Worm (Caenorhabditis elegans): Measurements from ENCODE around the gene T26H5.10.

- no peak for TF ChIP-seq syd-9 (tag; optimal IDR thresholded peaks at IDR 0.05)
- TF ChIP-seq nhr-232 (tag; optimal IDR thresholded peaks at IDR 0.05) = no peak
Observed at ce11 chrV:15445437-15445836, 1.8 kb upstream of the T26H5.10 start, which contains the start of gene srh-239.
